Worm (Caenorhabditis elegans) whole organism, L4/young adult: ENCODE measurements around the gene F44G3.7.

Source experiments
- W03F9.2 ChIP-seq: fragments of 150-350 bp; optimal IDR thresholded peaks from 2 replicates; lab custom pipeline; 2014; ENCODE audit warnings: missing biosample characterization, missing genetic modification characterization
- dao-5 ChIP-seq: sonication (generic microtip); optimal IDR thresholded peaks from 2 replicates; lab custom pipeline; 2016; ENCODE audit warnings: missing genotype, missing genetic modification characterization, moderate library complexity, missing compliant biosample characterization
- him-1 ChIP-seq: sonication (generic microtip); optimal IDR thresholded peaks from 2 replicates; lab custom pipeline; 2016; ENCODE audit warnings: missing genotype, missing genetic modification reagents, missing genetic modification characterization, missing compliant biosample characterization

- TF ChIP-seq W03F9.2 (no peak), him-1 (tag; lab: Kevin White, UChicago) (no peak), dao-5 (tag; lab: Kevin White, UChicago) (no peak)
Measured at ce11 chrV:16121451-16121850, 15.5 kb downstream of the F44G3.7 start.
